Worm (Caenorhabditis elegans): Measurements from ENCODE around the gene gfm-1.

The gfm-1 gene

DNA sequence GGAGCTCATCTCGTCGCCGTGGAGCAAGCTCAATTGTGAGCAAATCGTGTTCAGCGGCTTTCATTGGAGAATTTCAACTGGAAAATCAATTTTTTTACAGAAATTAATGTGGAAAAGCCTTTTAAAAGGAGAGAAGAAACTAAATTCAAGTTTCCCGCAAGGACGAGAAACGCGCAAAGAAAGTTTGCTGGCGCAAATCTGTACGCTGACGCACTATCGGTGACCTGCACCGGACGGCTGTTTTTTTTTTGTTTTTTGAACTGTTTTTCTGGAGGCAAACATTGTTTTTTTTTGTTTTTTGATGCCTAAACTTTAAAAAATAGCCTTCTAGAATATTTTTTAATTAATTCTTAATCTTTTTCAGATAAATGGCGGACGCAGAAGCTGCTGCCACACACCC is 39.7 kb downstream of the gfm-1 start, which contains the start of the genes hpr-17 and F32A11.1 (continued):
- TF ChIP-seq elt-3 (tag; optimal IDR thresholded peaks at IDR 0.05) (peak in 2 of 6 experiments; percentile 76 to 85), Y116A8C.19 (tag; optimal IDR thresholded peaks at IDR 0.05; ENCODE audit: borderline replicate concordance) (no peak), mep-1 (tag; optimal IDR thresholded peaks at IDR 0.05) (peak; percentile 95), skn-1 (tag; optimal IDR thresholded peaks at IDR 0.05) (peak; percentile 91), nhr-77 (tag; optimal IDR thresholded peaks at IDR 0.05) (peak; percentile 67), fkh-10 (GFP tag; optimal IDR thresholded peaks at IDR 0.05) (peak; percentile 40), fkh-8 (tag; optimal IDR thresholded peaks at IDR 0.05) (peak; percentile 78), efl-1 (optimal IDR thresholded peaks at IDR 0.05) (peak; percentile 98 to 99), efl-1 (GFP tag; optimal IDR thresholded peaks at IDR 0.05 in 1 of 2) (peak; percentile 99 to 100), alr-1 (tag; optimal IDR thresholded peaks at IDR 0.05; ENCODE audit: borderline replicate concordance) (no peak), hpl-2 (GFP tag; optimal IDR thresholded peaks at IDR 0.05) (no peak), nhr-71 (tag; optimal IDR thresholded peaks at IDR 0.05) (peak; percentile 92), F16B12.6 (tag; optimal IDR thresholded peaks at IDR 0.05) (peak; percentile 74), nhr-76 (tag; optimal IDR thresholded peaks at IDR 0.05) (no peak), ztf-4 (tag; optimal IDR thresholded peaks at IDR 0.05) (peak; percentile 22), ceh-82 (tag; optimal IDR thresholded peaks at IDR 0.05) (peak; percentile 78 to 92 (median 88)), snu-23 (GFP tag; optimal IDR thresholded peaks at IDR 0.05) (peak; percentile 92), nhr-28 (tag; optimal IDR thresholded peaks at IDR 0.05) (no peak), ztf-11 (tag; optimal IDR thresholded peaks at IDR 0.05) (peak in 1 of 2 experiments; percentile 53), unc-98 (GFP tag; IDR thresholded peaks at IDR 0.05) (peak; percentile 75), pqm-1 (tag; optimal IDR thresholded peaks at IDR 0.05) (no peak), tlp-1 (tag; optimal IDR thresholded peaks at IDR 0.05) (no peak), tbx-2 (tag; optimal IDR thresholded peaks at IDR 0.05) (peak; percentile 88), ama-1 (optimal IDR thresholded peaks at IDR 0.05) (peak; percentile 3), elt-2 (tag; optimal IDR thresholded peaks at IDR 0.05) (peak; percentile 64), egl-27 (tag; optimal IDR thresholded peaks at IDR 0.05) (peak in 1 of 2 experiments; percentile 12), zag-1 (tag; optimal IDR thresholded peaks at IDR 0.05) (no peak), nhr-12 (tag; optimal IDR thresholded peaks at IDR 0.05) (no peak), ceh-8 (GFP tag; optimal IDR thresholded peaks at IDR 0.05) (peak; percentile 75), hlh-4 (tag; optimal IDR thresholded peaks at IDR 0.05) (no peak), blmp-1 (tag; optimal IDR thresholded peaks at IDR 0.05) (peak; percentile 54), lin-13 (GFP tag; optimal IDR thresholded peaks at IDR 0.05) (peak; percentile 85), nhr-20 (tag; optimal IDR thresholded peaks at IDR 0.05) (peak; percentile 87)

DNA sequence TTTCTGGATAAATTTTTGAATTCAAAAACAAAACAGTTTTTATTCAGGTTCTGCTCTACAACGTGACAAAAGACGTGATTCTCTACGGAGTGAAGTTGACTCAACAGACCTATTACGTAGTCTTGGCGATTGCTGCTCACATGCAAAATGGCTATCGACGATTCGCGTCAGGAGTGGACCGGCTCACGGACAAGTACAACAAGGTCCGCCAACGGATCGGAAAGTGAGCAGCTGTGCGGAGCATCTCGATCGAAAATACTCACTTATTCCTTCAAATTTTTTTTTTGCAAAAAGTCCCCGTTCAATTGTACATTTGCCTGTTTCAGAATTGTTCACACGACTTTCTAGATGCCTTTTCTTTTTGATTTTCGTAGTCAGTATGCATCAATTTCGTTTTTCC is 42.6 kb downstream of the gfm-1 start:
- TF ChIP-seq dpl-1 (GFP tag; optimal IDR thresholded peaks at IDR 0.05) (no peak), efl-1 (optimal IDR thresholded peaks at IDR 0.05) (no peak), efl-1 (GFP tag; optimal IDR thresholded peaks at IDR 0.05 in 1 of 2) (peak in 1 of 2 experiments; percentile 91)

DNA sequence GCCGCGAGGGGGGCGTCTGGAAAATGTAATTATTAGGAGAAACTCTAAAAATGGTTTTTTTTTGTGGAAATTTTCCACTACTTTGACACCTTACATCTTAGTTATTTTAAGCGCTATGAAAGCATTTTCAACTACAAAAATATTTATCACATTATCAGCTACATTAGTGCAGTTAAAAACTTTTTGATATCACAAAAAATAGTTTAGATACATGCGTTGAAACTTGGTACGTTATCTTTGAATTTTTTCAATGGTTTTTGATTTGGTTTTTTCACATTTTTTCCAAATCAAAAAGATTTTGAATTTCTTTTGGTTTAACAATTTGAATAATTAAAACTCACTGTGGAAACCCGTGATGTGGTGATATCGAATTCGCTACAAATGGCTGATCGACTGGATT is 45.7 kb downstream of the gfm-1 start:
- TF ChIP-seq zag-1 (tag; optimal IDR thresholded peaks at IDR 0.05) (no peak), blmp-1 (tag; optimal IDR thresholded peaks at IDR 0.05) (no peak), unc-30 (tag; optimal IDR thresholded peaks at IDR 0.05) (no peak), nhr-12 (tag; optimal IDR thresholded peaks at IDR 0.05) (no peak), ztf-4 (tag; optimal IDR thresholded peaks at IDR 0.05) (no peak), ceh-63 (GFP tag; optimal IDR thresholded peaks at IDR 0.05) (no peak), nhr-77 (tag; optimal IDR thresholded peaks at IDR 0.05) (no peak), lin-39 (tag; optimal IDR thresholded peaks at IDR 0.05) (no peak), nhr-20 (tag; optimal IDR thresholded peaks at IDR 0.05) (no peak), pax-3 (tag; optimal IDR thresholded peaks at IDR 0.05) (no peak), elt-3 (tag; optimal IDR thresholded peaks at IDR 0.05) (no peak), nhr-85 (tag) (no peak), ceh-88 (GFP tag; IDR thresholded peaks at IDR 0.05) (no peak), mdl-1 (tag; optimal IDR thresholded peaks at IDR 0.05) (no peak), C34B4.2 (tag; optimal IDR thresholded peaks at IDR 0.05) (no peak), snu-23 (GFP tag; optimal IDR thresholded peaks at IDR 0.05) (no peak), isw-1 (GFP tag; IDR thresholded peaks at IDR 0.05) (no peak), xbp-1 (tag; optimal IDR thresholded peaks at IDR 0.05) (no peak), hlh-17 (GFP tag; optimal IDR thresholded peaks at IDR 0.05; ENCODE audit: borderline replicate concordance) (no peak)
